Worm (Caenorhabditis elegans): Measurements from ENCODE around the gene pde-4.

- TF ChIP-seq unc-62 (GFP tag; optimal IDR thresholded peaks at IDR 0.05) (no peak), snpc-4 (GFP tag; optimal IDR thresholded peaks at IDR 0.05) (no peak), snpc-4 (tag; optimal IDR thresholded peaks at IDR 0.05) (no peak), B0035.1 (tag; optimal IDR thresholded peaks at IDR 0.05) (no peak), Y79H2A.3 (GFP tag; conservative IDR thresholded peaks at IDR 0.05) (no peak), efl-1 (GFP tag; optimal IDR thresholded peaks at IDR 0.05) (no peak)
Observed at ce11 chrII:7676307-7676905, 25.4 kb upstream of the pde-4 start.

Data from whole organism, young adult.